Fruit fly (Drosophila melanogaster): ENCODE measurements around the gene Gr9a.

Gene Gr9a

dm6 chrX:10045763-10046162 lies 15.7 kb upstream of the Gr9a start:
- TF ChIP-seq CG7045 (GFP tag; optimal IDR thresholded peaks at IDR 0.05), result no peak
- TF ChIP-seq CG1620 (GFP tag; optimal IDR thresholded peaks at IDR 0.05), result no peak
- peak; percentile 98 for TF ChIP-seq tj (GFP tag; optimal IDR thresholded peaks at IDR 0.05)
- TF ChIP-seq Crg-1 (GFP tag; optimal IDR thresholded peaks at IDR 0.05), result no peak
- TF ChIP-seq CG33017 (tag; optimal IDR thresholded peaks at IDR 0.05), result no peak

dm6 chrX:10046760-10047159 lies 14.7 kb upstream of the Gr9a start:
- no peak for TF ChIP-seq Crg-1 (GFP tag; optimal IDR thresholded peaks at IDR 0.05)
- no peak for TF ChIP-seq CG7101 (tag; optimal IDR thresholded peaks at IDR 0.05)
- TF ChIP-seq CG7045 (GFP tag; optimal IDR thresholded peaks at IDR 0.05), result no peak
- no peak for TF ChIP-seq CG33017 (tag; optimal IDR thresholded peaks at IDR 0.05)
- TF ChIP-seq kay (GFP tag; ENCODE audit: borderline replicate concordance), result no peak
- TF ChIP-seq CG1620 (GFP tag; optimal IDR thresholded peaks at IDR 0.05), result no peak

dm6 chrX:10047961-10048360 lies 13.5 kb upstream of the Gr9a start:
- TF ChIP-seq Mnt (GFP tag; optimal IDR thresholded peaks at IDR 0.05), result no peak
- TF ChIP-seq cic (GFP tag; optimal IDR thresholded peaks at IDR 0.05), result no peak
- TF ChIP-seq pad (GFP tag; optimal IDR thresholded peaks at IDR 0.05), result no peak
- TF ChIP-seq CG11617 (GFP tag; optimal IDR thresholded peaks at IDR 0.05), result no peak
- no peak for TF ChIP-seq CG7101 (tag; optimal IDR thresholded peaks at IDR 0.05)
- TF ChIP-seq CG33017 (tag; optimal IDR thresholded peaks at IDR 0.05), result no peak
- no peak for TF ChIP-seq CG1620 (GFP tag; optimal IDR thresholded peaks at IDR 0.05)
- TF ChIP-seq Crg-1 (GFP tag; optimal IDR thresholded peaks at IDR 0.05), result no peak
- TF ChIP-seq CG5204 (GFP tag; optimal IDR thresholded peaks at IDR 0.05), result no peak
- TF ChIP-seq CG7045 (GFP tag; optimal IDR thresholded peaks at IDR 0.05), result no peak
- TF ChIP-seq Hr96 (GFP tag; optimal IDR thresholded peaks at IDR 0.05), result no peak
- TF ChIP-seq bab1 (GFP tag; optimal IDR thresholded peaks at IDR 0.05), result no peak
- no peak for TF ChIP-seq CG12768 (GFP tag; optimal IDR thresholded peaks at IDR 0.05)
- no peak for TF ChIP-seq tj (GFP tag; optimal IDR thresholded peaks at IDR 0.05)
- TF ChIP-seq CG14711 (tag; optimal IDR thresholded peaks at IDR 0.05), result no peak
- TF ChIP-seq Clk (GFP tag; optimal IDR thresholded peaks at IDR 0.05), result no peak

- TF ChIP-seq tj (GFP tag; optimal IDR thresholded peaks at IDR 0.05) (peak; percentile 98), CG1620 (GFP tag; optimal IDR thresholded peaks at IDR 0.05) (no peak), CG33017 (tag; optimal IDR thresholded peaks at IDR 0.05) (no peak), ovo (GFP tag; optimal IDR thresholded peaks at IDR 0.05) (no peak), CG14711 (tag; optimal IDR thresholded peaks at IDR 0.05) (no peak), toe (GFP tag; optimal IDR thresholded peaks at IDR 0.05) (no peak), pad (GFP tag; optimal IDR thresholded peaks at IDR 0.05) (no peak), CG7101 (tag; optimal IDR thresholded peaks at IDR 0.05) (no peak), cic (GFP tag; optimal IDR thresholded peaks at IDR 0.05) (no peak)
Measured at dm6 chrX:10052549-10052948, 8.9 kb upstream of the Gr9a start, which contains the start of gene Yp2. Gene Yp2 (minus strand): TSS chrX:10052636.

- no peak for TF ChIP-seq CG1620 (GFP tag; optimal IDR thresholded peaks at IDR 0.05)
- TF ChIP-seq toe (GFP tag; optimal IDR thresholded peaks at IDR 0.05), result no peak
- no peak for TF ChIP-seq cic (GFP tag; optimal IDR thresholded peaks at IDR 0.05)
- no peak for TF ChIP-seq CG33017 (tag; optimal IDR thresholded peaks at IDR 0.05)
- no peak for TF ChIP-seq cnc (optimal IDR thresholded peaks at IDR 0.05)
- TF ChIP-seq Crg-1 (GFP tag; optimal IDR thresholded peaks at IDR 0.05), result no peak
- peak; percentile 99 for TF ChIP-seq tj (GFP tag; optimal IDR thresholded peaks at IDR 0.05)
- no peak for TF ChIP-seq CG5204 (GFP tag; optimal IDR thresholded peaks at IDR 0.05)
- no peak for TF ChIP-seq CG7101 (tag; optimal IDR thresholded peaks at IDR 0.05)
Measured at dm6 chrX:10053547-10053946, 7.9 kb upstream of the Gr9a start, which contains the start of gene Yp1. Gene Yp1 (plus strand): TSS chrX:10053811.

dm6 chrX:10057964-10058363 lies 3.5 kb upstream of the Gr9a start:
- TF ChIP-seq ovo (GFP tag; optimal IDR thresholded peaks at IDR 0.05), result no peak
- TF ChIP-seq CG7101 (tag; optimal IDR thresholded peaks at IDR 0.05), result peak; percentile 9
- TF ChIP-seq Hr96 (GFP tag; optimal IDR thresholded peaks at IDR 0.05), result no peak
- TF ChIP-seq pad (GFP tag; optimal IDR thresholded peaks at IDR 0.05), result no peak

dm6 chrX:10067528-10067927 lies 6.1 kb downstream of the Gr9a start:
- TF ChIP-seq pad (GFP tag; optimal IDR thresholded peaks at IDR 0.05), result no peak
- no peak for TF ChIP-seq cnc (optimal IDR thresholded peaks at IDR 0.05)
- no peak for TF ChIP-seq CG1620 (GFP tag; optimal IDR thresholded peaks at IDR 0.05)
- no peak for TF ChIP-seq CG7101 (tag; optimal IDR thresholded peaks at IDR 0.05)
- no peak for TF ChIP-seq CG7045 (GFP tag; optimal IDR thresholded peaks at IDR 0.05)

- TF ChIP-seq toe (GFP tag; optimal IDR thresholded peaks at IDR 0.05) (no peak), CG7045 (GFP tag; optimal IDR thresholded peaks at IDR 0.05) (no peak), CG5204 (GFP tag; optimal IDR thresholded peaks at IDR 0.05) (no peak), Mnt (GFP tag; optimal IDR thresholded peaks at IDR 0.05) (no peak), cnc (optimal IDR thresholded peaks at IDR 0.05) (no peak), CG12768 (GFP tag; optimal IDR thresholded peaks at IDR 0.05) (no peak), cic (GFP tag; optimal IDR thresholded peaks at IDR 0.05) (no peak), Crg-1 (GFP tag; optimal IDR thresholded peaks at IDR 0.05) (no peak), ovo (GFP tag; optimal IDR thresholded peaks at IDR 0.05) (peak; percentile 80), CG7101 (tag; optimal IDR thresholded peaks at IDR 0.05) (no peak), pad (GFP tag; optimal IDR thresholded peaks at IDR 0.05) (peak; percentile 95), CG1620 (GFP tag; optimal IDR thresholded peaks at IDR 0.05) (no peak), Hr96 (GFP tag; optimal IDR thresholded peaks at IDR 0.05) (no peak)
Measured at dm6 chrX:10070325-10070931, 9.0 kb downstream of the Gr9a start, which contains the start of gene CG15312. Gene CG15312 (minus strand): TSS chrX:10070868.
